Fruit fly (Drosophila melanogaster) whole organism, embryonic: ENCODE measurements around the gene rols.

Source experiments
- Asciz ChIP-seq: fragments of 200-800 bp; sonication (Bioruptor generic); optimal IDR thresholded peaks from 2 replicates; lab custom pipeline; 2017; ENCODE audit warnings: missing biosample characterization, mild to moderate bottlenecking, missing genetic modification characterization, missing genetic modification reagents
- Atf3 ChIP-seq: fragments of 200-800 bp; sonication (Bioruptor generic); optimal IDR thresholded peaks from 3 replicates; lab custom pipeline; 2016; ENCODE audit warnings: missing biosample characterization, missing genetic modification characterization
- Bteb2 ChIP-seq: fragments of 200-800 bp; sonication (Bioruptor generic); optimal IDR thresholded peaks from 2 replicates; lab custom pipeline; 2016; ENCODE audit warnings: missing biosample characterization, missing genetic modification characterization
- CG1024 ChIP-seq: fragments of 200-800 bp; sonication (Bioruptor generic); IDR thresholded peaks from 2 replicates; pipeline ENCODE4 v1.3.6; 2022; ENCODE audit warnings: missing biosample characterization, missing genetic modification characterization
- CG11504 ChIP-seq: fragments of 200-800 bp; sonication (Bioruptor generic); optimal IDR thresholded peaks from 3 replicates; lab custom pipeline; 2019; ENCODE audit warnings: missing biosample characterization, mild to moderate bottlenecking, missing genetic modification characterization, moderate library complexity
- CG12659 ChIP-seq: fragments of 200-800 bp; sonication (Bioruptor generic); optimal IDR thresholded peaks from 3 replicates; lab custom pipeline; 2017; ENCODE audit warnings: mild to moderate bottlenecking, missing biosample characterization, missing genetic modification reagents, missing genetic modification characterization
- CG12769 ChIP-seq: fragments of 200-800 bp; sonication (Bioruptor generic); optimal IDR thresholded peaks from 2 replicates; lab custom pipeline; 2019; ENCODE audit warnings: missing biosample characterization, mild to moderate bottlenecking, missing genetic modification characterization, moderate library complexity
- CG13296 ChIP-seq: fragments of 200-800 bp; sonication (Bioruptor generic); optimal IDR thresholded peaks from 3 replicates; lab custom pipeline; 2018; ENCODE audit warnings: missing biosample characterization, mild to moderate bottlenecking, missing genetic modification characterization
- CG17829 ChIP-seq: fragments of 200-800 bp; optimal IDR thresholded peaks from 2 replicates; lab custom pipeline; 2019; ENCODE audit warnings: missing biosample characterization, mild to moderate bottlenecking, missing genetic modification characterization, moderate library complexity
- CG1792 ChIP-seq: fragments of 200-800 bp; sonication (Bioruptor generic); optimal IDR thresholded peaks from 2 replicates; lab custom pipeline; 2016; ENCODE audit warnings: missing biosample characterization, missing genetic modification characterization
- CG18619 ChIP-seq: fragments of 200-800 bp; sonication (Bioruptor generic); optimal IDR thresholded peaks from 3 replicates; lab custom pipeline; 2017; ENCODE audit warnings: missing biosample characterization, mild to moderate bottlenecking, missing genetic modification characterization
- CG2199 ChIP-seq: fragments of 200-800 bp; sonication (Bioruptor generic); IDR thresholded peaks from 3 replicates; pipeline ENCODE4 v1.3.6; 2022; ENCODE audit warnings: missing biosample characterization, missing genetic modification characterization
- CG31224 ChIP-seq: fragments of 200-800 bp; sonication (Bioruptor generic); IDR thresholded peaks from 2 replicates; pipeline ENCODE4 v1.3.6; 2022; ENCODE audit warnings: missing biosample characterization, missing genetic modification characterization
- CG31441 ChIP-seq: fragments of 200-800 bp; sonication (Bioruptor generic); IDR thresholded peaks from 2 replicates; pipeline ENCODE4 v1.3.6; 2022; ENCODE audit warnings: missing biosample characterization, missing genetic modification characterization
- CG3281 ChIP-seq: fragments of 200-800 bp; sonication (Bioruptor generic); optimal IDR thresholded peaks from 3 replicates; lab custom pipeline; 2017; ENCODE audit warnings: missing biosample characterization, mild to moderate bottlenecking, missing genetic modification characterization
- CG34422 ChIP-seq: fragments of 200-800 bp; sonication (Bioruptor generic); IDR thresholded peaks from 3 replicates; pipeline ENCODE4 v1.3.6; 2022; ENCODE audit warnings: missing biosample characterization, missing genetic modification characterization
- CG4282 ChIP-seq: fragments of 200-800 bp; sonication (Bioruptor generic); optimal IDR thresholded peaks from 2 replicates; lab custom pipeline; 2016; ENCODE audit warnings: missing biosample characterization, missing genetic modification characterization
- CG4854 ChIP-seq: fragments of 200-800 bp; sonication (Bioruptor generic); optimal IDR thresholded peaks from 2 replicates; lab custom pipeline; 2016; ENCODE audit warnings: missing biosample characterization, missing genetic modification characterization, inconsistent platforms
- CG6272 ChIP-seq: fragments of 200-800 bp; sonication (Bioruptor generic); IDR thresholded peaks from 2 replicates; pipeline ENCODE4 v1.3.6; 2022; ENCODE audit warnings: missing biosample characterization, missing genetic modification characterization
- CG8944 ChIP-seq: fragments of 200-800 bp; sonication (Bioruptor generic); optimal IDR thresholded peaks from 3 replicates; lab custom pipeline; 2016; ENCODE audit warnings: missing biosample characterization, missing genetic modification characterization
- CG9215 ChIP-seq: fragments of 200-800 bp; sonication (Bioruptor generic); IDR thresholded peaks from 2 replicates; pipeline ENCODE4 v1.3.6; 2022; ENCODE audit warnings: missing biosample characterization, missing genetic modification characterization
- CG9727 ChIP-seq: fragments of 200-800 bp; sonication (Bioruptor generic); optimal IDR thresholded peaks from 3 replicates; lab custom pipeline; 2017; ENCODE audit warnings: missing biosample characterization, mild to moderate bottlenecking, missing genetic modification characterization
- CHES-1-like ChIP-seq: fragments of 200-800 bp; sonication (Bioruptor generic); optimal IDR thresholded peaks from 2 replicates; lab custom pipeline; 2016; ENCODE audit warnings: missing biosample characterization, missing genetic modification characterization
- Dfd ChIP-seq, 2 experiments: fragments of >200 bp; optimal IDR thresholded peaks; 2 replicates each; lab custom pipeline; 2017; ENCODE audit warnings: missing biosample characterization in 2 of 2, missing genetic modification characterization in 2 of 2
- Ets65A ChIP-seq: fragments of 200-800 bp; sonication (Bioruptor generic); peaks from one replicate; lab custom pipeline; 2016; ENCODE audit warnings: missing biosample characterization, missing genetic modification characterization
- H2.0 ChIP-seq: fragments of 200-800 bp; sonication (Bioruptor generic); IDR thresholded peaks from 2 replicates; pipeline ENCODE4 v1.3.6; 2022; ENCODE audit warnings: missing biosample characterization, missing genetic modification characterization
- HLH3B ChIP-seq: fragments of 200-800 bp; sonication (Bioruptor generic); IDR thresholded peaks from 2 replicates; pipeline ENCODE4 v1.3.6; 2022; ENCODE audit warnings: missing biosample characterization, missing genetic modification characterization
- Nf-YB ChIP-seq: fragments of 200-800 bp; sonication (Bioruptor generic); optimal IDR thresholded peaks from 3 replicates; lab custom pipeline; 2019; ENCODE audit warnings: missing biosample characterization, mild to moderate bottlenecking, missing genetic modification characterization, moderate library complexity
- Pdp1 ChIP-seq, 2 experiments: fragments of 200-800 bp; sonication (Bioruptor generic); optimal IDR thresholded peaks; 3 replicates each; lab custom pipeline; 2016; ENCODE audit warnings: missing biosample characterization in 2 of 2, missing genetic modification characterization in 2 of 2, mild to moderate bottlenecking in 1 of 2, moderate library complexity in 1 of 2
- Side ChIP-seq: fragments of 200-800 bp; sonication (Bioruptor generic); optimal IDR thresholded peaks from 2 replicates; lab custom pipeline; 2016; ENCODE audit warnings: missing biosample characterization, missing genetic modification characterization
- Six4 ChIP-seq: fragments of 200-800 bp; sonication (Bioruptor generic); optimal IDR thresholded peaks from 2 replicates; lab custom pipeline; 2016; ENCODE audit warnings: missing biosample characterization, missing genetic modification characterization
- Sox100B ChIP-seq: fragments of 200-800 bp; sonication (Bioruptor generic); optimal IDR thresholded peaks from 3 replicates; lab custom pipeline; 2018; ENCODE audit warnings: missing biosample characterization, mild to moderate bottlenecking, missing genetic modification characterization
- az2 ChIP-seq: fragments of 200-800 bp; sonication (Bioruptor generic); optimal IDR thresholded peaks from 3 replicates; lab custom pipeline; 2016; ENCODE audit warnings: missing biosample characterization, missing genetic modification characterization
- bsh ChIP-seq, 2 experiments: fragments of 200-800 bp; sonication (Bioruptor generic); optimal IDR thresholded peaks; 2 replicates each; lab custom pipeline; 2017 to 2018; ENCODE audit warnings: mild to moderate bottlenecking in 2 of 2, missing biosample characterization in 2 of 2, missing genetic modification characterization in 2 of 2, moderate library complexity in 1 of 2
- btn ChIP-seq: fragments of 200-800 bp; sonication (Bioruptor generic); optimal IDR thresholded peaks from 2 replicates; lab custom pipeline; 2016; ENCODE audit warnings: missing biosample characterization, missing genetic modification characterization
- chm ChIP-seq: fragments of 200-800 bp; sonication (Bioruptor generic); IDR thresholded peaks from 2 replicates; pipeline ENCODE4 v1.3.6; 2022; ENCODE audit warnings: missing biosample characterization, missing genetic modification characterization
- chn ChIP-seq: fragments of 200-800 bp; sonication (Bioruptor generic); optimal IDR thresholded peaks from 2 replicates; lab custom pipeline; 2016; ENCODE audit warnings: missing biosample characterization, missing genetic modification characterization
- corto ChIP-seq: fragments of 200-800 bp; sonication (Bioruptor generic); optimal IDR thresholded peaks from 2 replicates; lab custom pipeline; 2016; ENCODE audit warnings: missing biosample characterization, mild to moderate bottlenecking, missing genetic modification characterization, moderate library complexity
- croc ChIP-seq: fragments of 200-800 bp; sonication (Bioruptor generic); conservative IDR thresholded peaks from 3 replicates; pipeline ENCODE4 v1.3.6; 2022; ENCODE audit warnings: missing biosample characterization, missing genetic modification characterization
- dmrt99B ChIP-seq: fragments of 200-800 bp; sonication (Bioruptor generic); optimal IDR thresholded peaks from 2 replicates; lab custom pipeline; 2018; ENCODE audit warnings: missing biosample characterization, mild to moderate bottlenecking, missing genetic modification characterization, moderate library complexity
- dysf ChIP-seq: fragments of 200-800 bp; sonication (Bioruptor generic); IDR thresholded peaks from 3 replicates; pipeline ENCODE4 v1.3.6; 2022; ENCODE audit warnings: missing biosample characterization, missing genetic modification characterization
- fd64A ChIP-seq: fragments of 200-800 bp; sonication (Bioruptor generic); optimal IDR thresholded peaks from 3 replicates; lab custom pipeline; 2018; ENCODE audit warnings: missing biosample characterization, mild to moderate bottlenecking, missing genetic modification characterization
- grn ChIP-seq: fragments of 200-800 bp; sonication (Bioruptor generic); optimal IDR thresholded peaks from 3 replicates; lab custom pipeline; 2017; ENCODE audit warnings: missing biosample characterization, missing genetic modification characterization
- lmd ChIP-seq: fragments of 200-800 bp; sonication (Bioruptor generic); IDR thresholded peaks from 2 replicates; pipeline ENCODE4 v1.3.6; 2022; ENCODE audit warnings: missing biosample characterization, missing genetic modification characterization
- onecut ChIP-seq: fragments of 200-800 bp; sonication (Bioruptor generic); IDR thresholded peaks from 2 replicates; pipeline ENCODE4 v1.3.6; 2022; ENCODE audit warnings: missing biosample characterization, missing genetic modification characterization
- pan ChIP-seq, 4 experiments: fragments of >200 bp in 3 of 4; fragments of 200-800 bp in 1 of 4; sonication (Bioruptor generic) in 1 of 4; optimal IDR thresholded peaks in 3 of 4; IDR thresholded peaks in 1 of 4; 2 replicates each; pipeline versions ENCODE4 v1.3.6 to Lab custom; 2017 to 2022; ENCODE audit warnings: missing biosample characterization in 2 of 4, missing genetic modification characterization in 2 of 4, mixed read lengths in 1 of 4
- pum ChIP-seq: fragments of 200-800 bp; sonication (Bioruptor generic); optimal IDR thresholded peaks from 2 replicates; lab custom pipeline; 2016; ENCODE audit warnings: missing biosample characterization, missing genetic modification characterization
- row ChIP-seq: fragments of 200-800 bp; sonication (Bioruptor generic); IDR thresholded peaks from 3 replicates; pipeline ENCODE4 v1.3.6; 2022; ENCODE audit warnings: missing biosample characterization, missing genetic modification characterization
- zen ChIP-seq: fragments of 200-800 bp; sonication (Bioruptor generic); optimal IDR thresholded peaks from 3 replicates; lab custom pipeline; 2018; ENCODE audit warnings: missing biosample characterization, mild to moderate bottlenecking, missing genetic modification characterization, moderate library complexity

The rols gene

dm6 chr3L:12037449-12038163 lies 27.1 kb downstream of the rols start:
- peak; percentile 54 for TF ChIP-seq lmd (GFP tag; lab: Robert Waterston, UW)
- TF ChIP-seq zen: no peak
- TF ChIP-seq az2: peak; percentile 39
- no peak for TF ChIP-seq Dfd (GFP tag; optimal IDR thresholded peaks at IDR 0.05; lab: Kevin White, UChicago)
- peak; percentile 40; the same call in 1 of the 2 replicates for TF ChIP-seq chm (GFP tag; lab: Robert Waterston, UW)
- no peak for TF ChIP-seq pan (optimal IDR thresholded peaks at IDR 0.05; lab: Kevin White, UChicago)
- peak in 1 of 2 experiments; percentile 43 for TF ChIP-seq pan (GFP tag; optimal IDR thresholded peaks at IDR 0.05 in 1 of 2, IDR thresholded peaks at IDR 0.05 in 1 of 2)
- peak; percentile 66 for TF ChIP-seq CG3281 (GFP tag; lab: Kevin White, UChicago)
- TF ChIP-seq Sox100B: peak; percentile 64
- no peak for TF ChIP-seq pum (GFP tag; lab: Kevin White, UChicago)
- peak; percentile 71 for TF ChIP-seq row (GFP tag; lab: Robert Waterston, UW)
- TF ChIP-seq H2.0: 0 out of 2 replicates have a peak, but pooled peaks have one; percentile 27
- 0 out of 2 replicates have a peak, but pooled peaks have one; percentile 14 for TF ChIP-seq CG9215 (GFP tag; lab: Robert Waterston, UW)
- peak; percentile 15 for TF ChIP-seq Nf-YB (GFP tag; lab: Kevin White, UChicago)
- peak; percentile 62 for TF ChIP-seq Six4 (GFP tag; lab: Kevin White, UChicago)
- TF ChIP-seq CG18619 (GFP tag; lab: Kevin White, UChicago): peak; percentile 22
- peak; percentile 57 for TF ChIP-seq CG17829 (tag; lab: Kevin White, UChicago)
- peak; percentile 22 for TF ChIP-seq CG8944 (GFP tag; lab: Kevin White, UChicago)
- peak; percentile 59 for TF ChIP-seq HLH3B
- TF ChIP-seq Asciz (GFP tag; lab: Kevin White, UChicago): peak; percentile 39
- peak; percentile 49 for TF ChIP-seq onecut (GFP tag; lab: Robert Waterston, UW)
- TF ChIP-seq CG2199 (GFP tag; lab: Robert Waterston, UW): peak; percentile 54; the same call in 1 of the 3 replicates
- peak in 1 of 2 experiments; percentile 61 for TF ChIP-seq bsh (GFP tag; optimal IDR thresholded peaks at IDR 0.05; lab: Kevin White, UChicago)
- TF ChIP-seq corto: no peak
- peak; percentile 58 for TF ChIP-seq CG11504 (tag; lab: Kevin White, UChicago)
- peak; percentile 41; the same call in 1 of the 2 replicates for TF ChIP-seq CG31224
- 0 out of 3 replicates have a peak, but pooled peaks have one; percentile 39 for TF ChIP-seq CG34422 (GFP tag; lab: Robert Waterston, UW)
- peak; percentile 59 for TF ChIP-seq CG1024 (GFP tag; lab: Robert Waterston, UW)
- peak; percentile 63; the same call in 2 of the 3 replicates for TF ChIP-seq dysf
- peak; percentile 42 for TF ChIP-seq fd64A (GFP tag; lab: Kevin White, UChicago)
- TF ChIP-seq CG13296 (GFP tag; lab: Kevin White, UChicago): no peak
- TF ChIP-seq Atf3 (GFP tag; lab: Kevin White, UChicago): peak; percentile 11
- TF ChIP-seq Pdp1 (GFP tag; optimal IDR thresholded peaks at IDR 0.05; lab: Kevin White, UChicago): peak in 1 of 2 experiments; percentile 37
- TF ChIP-seq chn (GFP tag; lab: Kevin White, UChicago): peak; percentile 34
- peak; percentile 67 for TF ChIP-seq dmrt99B
- no peak for TF ChIP-seq CG12659 (GFP tag; lab: Kevin White, UChicago)
- TF ChIP-seq Bteb2 (GFP tag; lab: Kevin White, UChicago): no peak
- TF ChIP-seq CHES-1-like (GFP tag; lab: Kevin White, UChicago): no peak
- peak; percentile 38 for TF ChIP-seq grn (GFP tag; lab: Kevin White, UChicago)
- peak; percentile 73 for TF ChIP-seq CG9727 (GFP tag; lab: Kevin White, UChicago)
- TF ChIP-seq CG1792: peak; percentile 36
- peak; percentile 63 for TF ChIP-seq croc (GFP tag; lab: Robert Waterston, UW)
- no peak for TF ChIP-seq Side (GFP tag; lab: Kevin White, UChicago)
- no peak for TF ChIP-seq CG4282 (GFP tag; lab: Kevin White, UChicago)
- peak; percentile 48 for TF ChIP-seq btn (GFP tag; lab: Kevin White, UChicago)
- peak; percentile 39 for TF ChIP-seq Ets65A (GFP tag; lab: Kevin White, UChicago)
- TF ChIP-seq CG31441 (GFP tag; lab: Robert Waterston, UW): peak; percentile 54
- peak; percentile 35 for TF ChIP-seq CG4854
- peak; percentile 21 for TF ChIP-seq CG12769 (tag; lab: Kevin White, UChicago)
- no peak for TF ChIP-seq CG6272 (GFP tag; lab: Robert Waterston, UW)
